Worm (Caenorhabditis elegans): ENCODE data around the gene vit-5.

The vit-5 gene

ce11 chrX:3403195-3403594 is at the start of gene vit-5:
vit-5 (plus strand) TSS chrX:3403471.
- TF ChIP-seq nhr-28 (tag; optimal IDR thresholded peaks at IDR 0.05) (no peak), ZK546.5 (tag; optimal IDR thresholded peaks at IDR 0.05) (no peak), tbx-2 (tag; optimal IDR thresholded peaks at IDR 0.05) (no peak), ceh-82 (tag; optimal IDR thresholded peaks at IDR 0.05) (no peak), fkh-10 (GFP tag; optimal IDR thresholded peaks at IDR 0.05) (no peak), nhr-43 (tag; optimal IDR thresholded peaks at IDR 0.05; ENCODE audit: poor library complexity, severe bottlenecking) (no peak), lin-15B (tag; optimal IDR thresholded peaks at IDR 0.05) (no peak)

ce11 chrX:3362378-3362777 is 40.9 kb upstream of the vit-5 start, which contains the start of gene dhs-26:
dhs-26 (minus strand) TSS chrX:3362493.
- TF ChIP-seq elt-2 (tag; optimal IDR thresholded peaks at IDR 0.05), result no peak
- no peak for TF ChIP-seq R02D3.7 (tag; optimal IDR thresholded peaks at IDR 0.05)
- TF ChIP-seq nhr-12 (tag; optimal IDR thresholded peaks at IDR 0.05), result no peak
- no peak for TF ChIP-seq zag-1 (tag; optimal IDR thresholded peaks at IDR 0.05)
- TF ChIP-seq hmg-11 (tag; optimal IDR thresholded peaks at IDR 0.05), result no peak
- TF ChIP-seq jun-1 (tag; optimal IDR thresholded peaks at IDR 0.05), result no peak
- no peak for TF ChIP-seq ceh-28 (tag; optimal IDR thresholded peaks at IDR 0.05)
- TF ChIP-seq fkh-2 (tag; optimal IDR thresholded peaks at IDR 0.05), result no peak
- TF ChIP-seq ztf-11 (tag; optimal IDR thresholded peaks at IDR 0.05), result no peak
- TF ChIP-seq skn-1 (tag; optimal IDR thresholded peaks at IDR 0.05), result no peak
- no peak for TF ChIP-seq nhr-237 (tag; optimal IDR thresholded peaks at IDR 0.05)
- TF ChIP-seq ztf-4 (tag; optimal IDR thresholded peaks at IDR 0.05), result no peak

DNA sequence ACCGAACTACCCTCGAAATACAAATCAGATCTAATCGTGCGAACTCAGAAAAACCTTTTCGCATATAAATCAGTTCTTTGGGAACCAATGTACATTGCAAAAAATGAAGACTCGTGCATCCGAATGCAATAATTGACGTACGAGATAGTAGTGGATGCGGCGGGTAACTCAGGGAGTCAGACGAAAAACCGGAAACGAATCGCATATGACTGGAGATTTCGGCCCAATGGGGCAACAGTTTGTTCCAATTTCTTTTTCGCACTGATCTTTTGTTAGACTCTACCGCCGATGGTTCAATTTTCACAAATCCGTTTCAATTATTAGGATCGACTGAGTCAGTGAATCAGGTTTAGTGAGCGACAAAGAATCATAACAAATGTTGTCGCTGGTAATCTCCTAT is 36.5 kb upstream of the vit-5 start:
- no peak for TF ChIP-seq nhr-77 (tag; optimal IDR thresholded peaks at IDR 0.05)

- TF ChIP-seq pha-4 (tag; optimal IDR thresholded peaks at IDR 0.05) (no peak), nhr-77 (tag; optimal IDR thresholded peaks at IDR 0.05) (no peak), nhr-23 (tag; optimal IDR thresholded peaks at IDR 0.05) (no peak), lin-15B (tag; optimal IDR thresholded peaks at IDR 0.05) (no peak), tbx-2 (tag; optimal IDR thresholded peaks at IDR 0.05) (no peak), egl-27 (tag; optimal IDR thresholded peaks at IDR 0.05) (no peak), aly-2 (tag; optimal IDR thresholded peaks at IDR 0.05) (no peak), unc-62 (GFP tag; optimal IDR thresholded peaks at IDR 0.05) (no peak), pqm-1 (tag; optimal IDR thresholded peaks at IDR 0.05) (no peak), sea-2 (GFP tag; optimal IDR thresholded peaks at IDR 0.05) (no peak), nhr-25 (tag; optimal IDR thresholded peaks at IDR 0.05) (no peak)
Measured at ce11 chrX:3368659-3369058, 34.6 kb upstream of the vit-5 start, which contains the start of gene ZK563.2. ZK563.2 (plus strand) TSS chrX:3368959.

- TF ChIP-seq nhr-12 (tag; optimal IDR thresholded peaks at IDR 0.05), result no peak
- TF ChIP-seq mdl-1 (tag; optimal IDR thresholded peaks at IDR 0.05), result no peak
- no peak for TF ChIP-seq ceh-28 (tag; optimal IDR thresholded peaks at IDR 0.05)
- TF ChIP-seq R02D3.7 (tag; optimal IDR thresholded peaks at IDR 0.05), result no peak
- no peak for TF ChIP-seq skn-1 (tag; optimal IDR thresholded peaks at IDR 0.05)
Measured at ce11 chrX:3369442-3369841, 33.8 kb upstream of the vit-5 start.

DNA sequence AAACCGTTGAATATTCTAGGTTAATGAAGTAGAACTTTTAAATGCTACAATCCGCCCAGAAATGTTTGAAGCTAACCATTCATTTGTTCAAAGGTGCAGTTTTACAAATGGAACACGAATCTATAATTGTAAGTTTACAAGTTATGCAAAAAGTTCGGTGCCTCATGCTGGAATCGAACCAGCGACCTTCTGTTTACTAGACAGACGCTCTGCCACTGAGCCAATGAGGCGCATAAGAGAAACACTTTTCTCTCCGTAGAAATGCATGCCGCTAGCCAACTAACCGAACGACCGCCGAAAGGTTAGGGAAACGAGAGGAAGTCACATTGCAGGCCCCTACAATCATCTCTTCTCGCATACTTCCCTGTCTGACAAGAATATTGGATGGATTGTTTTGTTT is 32.0 kb upstream of the vit-5 start:
- TF ChIP-seq nhr-11 (tag; optimal IDR thresholded peaks at IDR 0.05), result no peak
- peak; percentile 4 for TF ChIP-seq fkh-10 (GFP tag; optimal IDR thresholded peaks at IDR 0.05)
- peak; percentile 61 for TF ChIP-seq nhr-43 (tag; optimal IDR thresholded peaks at IDR 0.05; ENCODE audit: poor library complexity, severe bottlenecking)
- TF ChIP-seq nhr-76 (tag; optimal IDR thresholded peaks at IDR 0.05), result no peak
- no peak for TF ChIP-seq ceh-16 (tag; optimal IDR thresholded peaks at IDR 0.05)
- peak; percentile 38 for TF ChIP-seq pqm-1 (tag; optimal IDR thresholded peaks at IDR 0.05)
- TF ChIP-seq nhr-28 (tag; optimal IDR thresholded peaks at IDR 0.05), result no peak
- TF ChIP-seq hmg-11 (tag; optimal IDR thresholded peaks at IDR 0.05), result peak; percentile 74
- TF ChIP-seq aly-2 (tag; optimal IDR thresholded peaks at IDR 0.05), result no peak
- peak; percentile 44 for TF ChIP-seq jun-1 (tag; optimal IDR thresholded peaks at IDR 0.05)
- no peak for TF ChIP-seq nhr-12 (tag; optimal IDR thresholded peaks at IDR 0.05)
- TF ChIP-seq ztf-11 (tag; optimal IDR thresholded peaks at IDR 0.05), result no peak
- no peak for TF ChIP-seq lin-15B (tag; optimal IDR thresholded peaks at IDR 0.05)
- TF ChIP-seq nhr-23 (tag; optimal IDR thresholded peaks at IDR 0.05), result peak; percentile 54
- no peak for TF ChIP-seq nhr-67 (tag; optimal IDR thresholded peaks at IDR 0.05)
- no peak for TF ChIP-seq daf-12 (tag; optimal IDR thresholded peaks at IDR 0.05)
- TF ChIP-seq eor-1 (tag; optimal IDR thresholded peaks at IDR 0.05), result no peak
- peak; percentile 57 for TF ChIP-seq nfya-1 (tag; optimal IDR thresholded peaks at IDR 0.05; ENCODE audit: insufficient read depth)
- TF ChIP-seq mml-1 (tag; optimal IDR thresholded peaks at IDR 0.05), result no peak
- no peak for TF ChIP-seq nhr-237 (tag; optimal IDR thresholded peaks at IDR 0.05)
- TF ChIP-seq mdl-1 (tag; optimal IDR thresholded peaks at IDR 0.05), result no peak
- no peak for TF ChIP-seq ama-1 (optimal IDR thresholded peaks at IDR 0.05)
- TF ChIP-seq ceh-28 (tag; optimal IDR thresholded peaks at IDR 0.05), result no peak
- TF ChIP-seq lin-39 (tag; optimal IDR thresholded peaks at IDR 0.05), result peak; percentile 22
- no peak for TF ChIP-seq fos-1 (tag; optimal IDR thresholded peaks at IDR 0.05)
- TF ChIP-seq ceh-9 (tag; optimal IDR thresholded peaks at IDR 0.05), result no peak
- TF ChIP-seq nhr-25 (tag; optimal IDR thresholded peaks at IDR 0.05), result no peak
- no peak for TF ChIP-seq unc-39 (tag; optimal IDR thresholded peaks at IDR 0.05)
- TF ChIP-seq egl-5 (tag; optimal IDR thresholded peaks at IDR 0.05), result peak; percentile 31
- TF ChIP-seq pha-4 (tag; optimal IDR thresholded peaks at IDR 0.05), result peak; percentile 67

All from whole organism, L3 larva.